Worm (Caenorhabditis elegans) whole organism, mixed stage, embryonic: ENCODE measurements around the gene gipc-2.

Experiments
- elt-3 ChIP-seq: fragments of 150-350 bp; optimal IDR thresholded peaks from 2 replicates; lab custom pipeline; 2014; ENCODE audit warnings: missing biosample characterization, missing genetic modification characterization
- ham-2 ChIP-seq: fragments of 200-800 bp; sonication (Bioruptor generic); optimal IDR thresholded peaks from 2 replicates; lab custom pipeline; 2018; ENCODE audit warnings: mild to moderate bottlenecking, missing genetic modification characterization, missing compliant biosample characterization
- hlh-1 ChIP-seq: fragments of 150-350 bp; optimal IDR thresholded peaks from 2 replicates; lab custom pipeline; 2014; ENCODE audit warnings: missing biosample characterization, missing genetic modification reagents, missing genetic modification characterization
- lsy-2 ChIP-seq: fragments of 150-350 bp; optimal IDR thresholded peaks from 2 replicates; lab custom pipeline; 2014; ENCODE audit warnings: missing biosample characterization, missing genetic modification characterization
- mls-2 ChIP-seq: sonication (generic microtip); optimal IDR thresholded peaks from 2 replicates; lab custom pipeline; 2016; ENCODE audit warnings: mild to moderate bottlenecking, missing genetic modification characterization, moderate library complexity, missing compliant biosample characterization
- nhr-237 ChIP-seq: fragments of 150-350 bp; optimal IDR thresholded peaks from 2 replicates; lab custom pipeline; 2014; ENCODE audit warnings: missing biosample characterization, missing genetic modification characterization
- nhr-76 ChIP-seq: sonication (generic microtip); optimal IDR thresholded peaks from 2 replicates; lab custom pipeline; 2017; ENCODE audit warnings: missing biosample characterization, missing genetic modification characterization
- ztf-11 ChIP-seq: fragments of 150-350 bp; optimal IDR thresholded peaks from 2 replicates; lab custom pipeline; 2014; ENCODE audit warnings: missing biosample characterization, missing genetic modification characterization

DNA sequence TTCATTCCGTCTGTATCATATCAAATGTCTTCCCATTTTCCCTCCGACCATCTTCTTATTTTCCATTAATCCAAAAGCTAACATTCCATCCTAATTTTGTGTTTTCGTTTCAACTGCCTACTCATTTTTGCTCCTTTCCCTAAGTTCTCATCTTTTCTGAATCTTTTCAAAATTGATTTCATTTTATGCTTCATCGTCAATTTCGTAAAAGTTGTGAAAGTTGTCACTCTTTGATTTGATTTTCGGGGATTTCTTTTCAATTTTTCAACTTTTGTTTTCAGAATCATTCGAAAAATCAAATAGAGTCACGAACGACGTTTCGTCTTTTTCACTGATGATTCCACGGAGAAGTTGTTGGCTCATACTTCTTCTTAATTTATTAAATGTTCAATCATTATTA lies 40.1 kb upstream of the gipc-2 start, which contains the start of gene cwn-2:
- TF ChIP-seq nhr-237 (tag; lab: Kevin White, UChicago) (no peak), mls-2 (tag; lab: Kevin White, UChicago) (no peak), nhr-76 (tag; lab: Kevin White, UChicago) (no peak), ham-2 (GFP tag; lab: Kevin White, UChicago) (no peak), ztf-11 (tag; lab: Kevin White, UChicago) (no peak), lsy-2 (tag; lab: Kevin White, UChicago) (no peak), elt-3 (no peak), hlh-1 (no peak)
